Worm (Caenorhabditis elegans): ENCODE measurements around the gene W02F12.4.

W02F12.4 gene

DNA sequence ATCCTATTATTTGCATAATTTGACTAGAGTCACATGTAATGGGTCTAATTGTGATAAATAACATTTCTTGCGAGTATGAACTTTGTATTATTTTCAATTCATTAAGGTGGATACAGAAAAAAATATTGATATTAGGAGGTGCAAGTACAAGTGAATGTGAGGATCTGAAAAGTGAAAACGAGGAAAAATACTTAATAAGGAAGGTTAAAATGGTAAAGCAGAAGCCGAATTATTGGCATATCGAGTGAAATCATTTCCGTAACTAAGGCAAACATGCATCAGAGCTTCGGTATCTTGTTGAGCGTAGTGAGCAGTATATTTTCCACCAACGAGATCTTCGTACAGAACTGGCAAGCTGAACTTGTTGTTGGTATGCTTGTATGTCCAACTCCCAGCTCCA is 2.3 kb downstream of the W02F12.4 start:
- no peak for TF ChIP-seq tbx-11 (GFP tag; IDR thresholded peaks at IDR 0.05)
- no peak for TF ChIP-seq hnd-1 (tag; optimal IDR thresholded peaks at IDR 0.05)
- no peak for TF ChIP-seq ets-7 (tag; optimal IDR thresholded peaks at IDR 0.05)
- TF ChIP-seq scrt-1 (GFP tag; IDR thresholded peaks at IDR 0.05): no peak
- no peak for TF ChIP-seq ceh-13 (GFP tag; optimal IDR thresholded peaks at IDR 0.05)
- no peak for TF ChIP-seq hmbx-1 (tag; optimal IDR thresholded peaks at IDR 0.05)
- TF ChIP-seq tra-4 (tag; optimal IDR thresholded peaks at IDR 0.05): no peak
- TF ChIP-seq pes-1 (GFP tag; IDR thresholded peaks at IDR 0.05): no peak
- no peak for TF ChIP-seq F13C5.2 (tag; optimal IDR thresholded peaks at IDR 0.05)
- TF ChIP-seq ceh-36 (tag; optimal IDR thresholded peaks at IDR 0.05): no peak
- no peak for TF ChIP-seq sea-1 (GFP tag; conservative IDR thresholded peaks at IDR 0.05)
- no peak for TF ChIP-seq ama-1 (optimal IDR thresholded peaks at IDR 0.05)
- no peak for TF ChIP-seq flt-1 (GFP tag; IDR thresholded peaks at IDR 0.05)

DNA sequence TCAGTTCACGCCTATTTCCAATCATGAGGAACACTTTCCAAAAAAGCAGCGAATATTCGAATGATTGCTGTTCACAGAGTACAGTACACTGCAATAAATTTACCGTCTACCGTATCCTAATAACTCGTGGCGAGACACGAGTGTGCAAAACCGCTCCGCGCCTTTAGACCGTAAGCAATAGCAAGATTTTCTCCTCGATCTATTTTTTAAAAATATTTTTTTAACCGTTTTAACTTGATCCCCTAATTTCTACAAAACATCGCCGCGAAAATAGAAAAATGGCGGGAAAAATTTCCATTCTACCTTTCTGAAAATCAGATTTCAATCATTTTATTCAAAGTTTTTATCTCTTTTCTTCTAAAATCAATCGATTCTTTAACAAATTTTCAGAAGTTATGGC is 4.0 kb downstream of the W02F12.4 start, which contains the start of gene era-1:
era-1 (plus strand) TSS at position 366 of the 400 bp plus-strand sequence.
- TF ChIP-seq sea-1 (GFP tag; conservative IDR thresholded peaks at IDR 0.05): no peak
- no peak for TF ChIP-seq aly-1 (tag; optimal IDR thresholded peaks at IDR 0.05)
- no peak for TF ChIP-seq tbx-37 (GFP tag; conservative IDR thresholded peaks at IDR 0.05)

DNA sequence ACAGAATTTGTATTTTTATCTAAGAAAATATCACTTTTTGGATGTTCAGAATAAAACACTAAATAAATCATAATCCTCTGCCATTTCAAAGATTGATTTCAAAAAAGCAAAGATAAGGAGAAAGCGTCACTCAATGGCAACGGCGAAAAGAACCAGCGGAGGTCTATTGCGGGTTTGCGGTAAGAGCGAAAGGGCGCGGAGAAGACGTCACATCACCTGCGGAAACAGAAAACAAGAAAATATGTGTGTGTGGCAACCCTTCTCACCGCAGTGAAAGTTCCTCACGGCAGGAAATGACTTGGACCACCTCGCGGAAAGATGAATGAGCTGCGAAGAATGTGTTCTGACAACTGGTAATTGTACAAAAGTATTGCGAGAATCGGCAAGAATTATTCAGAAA is 6.9 kb downstream of the W02F12.4 start:
- TF ChIP-seq hmg-4 (GFP tag; optimal IDR thresholded peaks at IDR 0.05) (no peak), scrt-1 (GFP tag; IDR thresholded peaks at IDR 0.05) (no peak), tbx-11 (GFP tag; IDR thresholded peaks at IDR 0.05) (no peak), aly-1 (tag; optimal IDR thresholded peaks at IDR 0.05) (no peak), ets-7 (tag; optimal IDR thresholded peaks at IDR 0.05) (no peak), tbx-37 (GFP tag; conservative IDR thresholded peaks at IDR 0.05) (no peak), ceh-13 (GFP tag; optimal IDR thresholded peaks at IDR 0.05) (no peak), hmbx-1 (tag; optimal IDR thresholded peaks at IDR 0.05) (no peak), flt-1 (GFP tag; IDR thresholded peaks at IDR 0.05) (no peak), B0310.2 (tag; optimal IDR thresholded peaks at IDR 0.05) (no peak), tra-4 (tag; optimal IDR thresholded peaks at IDR 0.05) (no peak), ama-1 (optimal IDR thresholded peaks at IDR 0.05) (no peak), sea-1 (GFP tag; conservative IDR thresholded peaks at IDR 0.05) (no peak)

DNA sequence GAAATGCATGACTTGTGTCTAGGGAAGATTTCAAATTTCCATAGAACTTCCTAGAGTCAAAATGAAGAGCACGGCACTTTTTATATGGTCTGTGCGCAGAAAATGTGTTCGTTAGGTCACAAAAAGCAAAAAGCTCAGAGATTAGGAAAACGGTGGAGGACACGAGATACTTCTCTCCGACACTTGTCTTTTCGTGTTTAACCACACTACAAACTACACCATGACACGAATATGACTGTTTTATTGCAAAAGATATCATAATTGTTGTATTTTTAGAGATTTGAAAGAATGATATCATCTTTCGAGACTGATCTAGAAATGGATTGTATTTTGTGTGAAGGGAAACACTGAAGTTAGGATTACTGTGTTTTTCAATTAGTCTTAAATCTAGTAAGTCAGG is 7.7 kb downstream of the W02F12.4 start:
- TF ChIP-seq pes-1 (GFP tag; IDR thresholded peaks at IDR 0.05) (no peak), sea-1 (GFP tag; conservative IDR thresholded peaks at IDR 0.05) (no peak), hmbx-1 (tag; optimal IDR thresholded peaks at IDR 0.05) (no peak), B0310.2 (tag; optimal IDR thresholded peaks at IDR 0.05) (no peak), F13C5.2 (tag; optimal IDR thresholded peaks at IDR 0.05) (no peak), hnd-1 (tag; optimal IDR thresholded peaks at IDR 0.05) (no peak), aly-1 (tag; optimal IDR thresholded peaks at IDR 0.05) (no peak), ets-7 (tag; optimal IDR thresholded peaks at IDR 0.05) (no peak), ceh-13 (GFP tag; optimal IDR thresholded peaks at IDR 0.05) (no peak), flt-1 (GFP tag; IDR thresholded peaks at IDR 0.05) (no peak), ama-1 (optimal IDR thresholded peaks at IDR 0.05) (no peak), ceh-36 (tag; optimal IDR thresholded peaks at IDR 0.05) (no peak)

DNA sequence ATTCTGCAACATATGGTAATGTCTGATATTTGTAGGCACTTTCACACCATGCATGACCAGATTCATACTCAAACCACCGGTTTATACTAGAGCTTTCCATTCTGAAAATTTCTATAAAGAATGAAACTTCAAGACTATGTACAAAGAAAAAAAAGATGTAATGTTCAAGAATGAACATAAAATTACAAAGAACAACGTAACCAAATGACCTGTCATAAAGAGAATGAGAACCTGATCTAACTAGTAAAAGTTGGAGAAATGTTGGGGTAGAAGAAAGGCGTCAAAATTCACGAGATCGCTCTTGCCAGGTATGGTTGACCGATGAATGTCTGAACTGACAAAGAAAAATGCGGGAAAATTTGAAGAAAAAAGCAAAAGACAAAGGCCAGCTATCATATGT is 9.2 kb downstream of the W02F12.4 start, which contains the start of gene W02F12.2:
W02F12.2 (minus strand) TSS at position 101 of the 400 bp plus-strand sequence.
- TF ChIP-seq hmbx-1 (tag; optimal IDR thresholded peaks at IDR 0.05) (no peak), B0310.2 (tag; optimal IDR thresholded peaks at IDR 0.05) (no peak), tbx-37 (GFP tag; conservative IDR thresholded peaks at IDR 0.05) (no peak), flt-1 (GFP tag; IDR thresholded peaks at IDR 0.05) (no peak), scrt-1 (GFP tag; IDR thresholded peaks at IDR 0.05) (no peak), ets-7 (tag; optimal IDR thresholded peaks at IDR 0.05) (no peak), aly-1 (tag; optimal IDR thresholded peaks at IDR 0.05) (no peak), ama-1 (optimal IDR thresholded peaks at IDR 0.05) (no peak), sea-1 (GFP tag; conservative IDR thresholded peaks at IDR 0.05) (no peak), hnd-1 (tag; optimal IDR thresholded peaks at IDR 0.05) (no peak), tra-4 (tag; optimal IDR thresholded peaks at IDR 0.05) (no peak), hmg-4 (GFP tag; optimal IDR thresholded peaks at IDR 0.05) (no peak), ceh-36 (tag; optimal IDR thresholded peaks at IDR 0.05) (no peak), tbx-11 (GFP tag; IDR thresholded peaks at IDR 0.05) (no peak), ceh-13 (GFP tag; optimal IDR thresholded peaks at IDR 0.05) (no peak), F13C5.2 (tag; optimal IDR thresholded peaks at IDR 0.05) (no peak), pes-1 (GFP tag; IDR thresholded peaks at IDR 0.05) (no peak)

DNA sequence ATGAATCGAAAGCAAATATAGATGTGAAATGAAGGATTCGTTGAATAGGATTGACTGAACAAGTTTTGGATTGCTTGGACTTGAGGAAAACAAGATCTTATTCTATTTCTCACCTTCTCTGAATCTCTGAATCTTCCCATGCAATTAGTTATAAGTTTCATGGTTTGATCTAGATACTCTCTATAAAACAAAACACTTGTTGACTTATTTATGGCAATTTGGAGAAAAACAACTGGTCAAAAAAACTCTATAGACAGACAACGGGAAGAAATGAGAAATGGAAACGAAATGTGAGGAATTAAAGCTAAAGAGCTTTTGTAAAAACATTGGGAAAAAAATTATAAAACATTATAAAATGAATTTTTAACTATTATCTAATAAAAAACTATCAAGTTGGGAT is 12.1 kb downstream of the W02F12.4 start, which contains the start of gene W02F12.8:
W02F12.8 (minus strand) TSS at position 101 of the 400 bp plus-strand sequence.
- TF ChIP-seq pes-1 (GFP tag; IDR thresholded peaks at IDR 0.05) (no peak), ets-7 (tag; optimal IDR thresholded peaks at IDR 0.05) (no peak), scrt-1 (GFP tag; IDR thresholded peaks at IDR 0.05) (no peak)

DNA sequence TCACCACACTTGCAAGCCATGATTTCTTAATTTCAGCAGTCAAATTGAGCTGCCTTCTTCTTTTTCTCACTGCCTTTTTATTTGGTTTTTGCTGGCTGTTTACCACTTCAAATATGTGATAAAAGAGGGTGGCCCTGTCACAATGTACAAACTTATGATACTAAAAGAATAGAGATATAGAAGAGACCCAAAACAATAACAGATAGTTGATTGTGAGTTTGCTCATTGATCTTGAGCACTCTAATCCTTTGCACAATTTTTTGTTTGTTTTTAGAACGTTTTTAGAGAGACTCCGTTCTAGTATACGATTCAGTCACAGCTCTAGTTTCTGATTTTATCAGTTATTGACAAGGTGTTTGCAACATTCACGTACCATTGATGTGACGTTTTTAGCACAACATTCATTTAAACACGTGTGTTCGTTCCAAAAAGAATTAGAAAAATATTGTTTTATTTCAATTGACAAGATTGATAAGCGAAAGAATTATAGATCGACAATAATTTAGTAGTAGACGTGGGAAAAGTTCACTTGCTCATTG is 14.9 kb downstream of the W02F12.4 start, which contains the start of gene mtl-1:
mtl-1 (minus strand) TSS at position 51 of the 539 bp plus-strand sequence.
- TF ChIP-seq tbx-37 (GFP tag; conservative IDR thresholded peaks at IDR 0.05) (no peak), tra-4 (tag; optimal IDR thresholded peaks at IDR 0.05) (no peak), ceh-36 (tag; optimal IDR thresholded peaks at IDR 0.05) (no peak), ceh-13 (GFP tag; optimal IDR thresholded peaks at IDR 0.05) (no peak), hnd-1 (tag; optimal IDR thresholded peaks at IDR 0.05) (no peak), scrt-1 (GFP tag; IDR thresholded peaks at IDR 0.05) (no peak), hmbx-1 (tag; optimal IDR thresholded peaks at IDR 0.05) (no peak), F13C5.2 (tag; optimal IDR thresholded peaks at IDR 0.05) (no peak)

DNA sequence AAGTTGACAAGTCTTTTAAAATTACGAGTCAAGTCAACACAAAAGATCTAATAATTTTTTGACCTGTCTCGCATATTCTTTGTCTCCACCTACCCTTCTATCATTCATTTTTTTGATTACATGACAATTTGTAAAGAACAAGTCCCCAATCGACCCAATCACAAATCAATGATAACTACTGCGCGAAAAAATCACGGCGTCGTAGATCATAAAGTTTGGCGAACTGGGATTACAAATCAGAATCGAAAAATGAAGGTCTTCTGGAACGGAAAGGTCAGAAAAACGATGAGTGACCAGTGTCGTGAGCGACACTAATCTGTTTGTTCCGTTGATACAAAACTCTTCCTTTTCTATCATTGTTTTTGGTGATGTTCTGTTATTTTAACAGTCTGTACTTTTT is 16.7 kb downstream of the W02F12.4 start:
- TF ChIP-seq tbx-11 (GFP tag; IDR thresholded peaks at IDR 0.05) (no peak), hmg-4 (GFP tag; optimal IDR thresholded peaks at IDR 0.05) (no peak), ceh-13 (GFP tag; optimal IDR thresholded peaks at IDR 0.05) (no peak), B0310.2 (tag; optimal IDR thresholded peaks at IDR 0.05) (no peak), hnd-1 (tag; optimal IDR thresholded peaks at IDR 0.05) (no peak), tbx-37 (GFP tag; conservative IDR thresholded peaks at IDR 0.05) (no peak)
